Worm (Caenorhabditis elegans): Measurements from ENCODE around the gene M04D8.8.
A peak's percentile ranks its signal among the peaks of the same experiment; 100 is the strongest.

Gene M04D8.8

DNA sequence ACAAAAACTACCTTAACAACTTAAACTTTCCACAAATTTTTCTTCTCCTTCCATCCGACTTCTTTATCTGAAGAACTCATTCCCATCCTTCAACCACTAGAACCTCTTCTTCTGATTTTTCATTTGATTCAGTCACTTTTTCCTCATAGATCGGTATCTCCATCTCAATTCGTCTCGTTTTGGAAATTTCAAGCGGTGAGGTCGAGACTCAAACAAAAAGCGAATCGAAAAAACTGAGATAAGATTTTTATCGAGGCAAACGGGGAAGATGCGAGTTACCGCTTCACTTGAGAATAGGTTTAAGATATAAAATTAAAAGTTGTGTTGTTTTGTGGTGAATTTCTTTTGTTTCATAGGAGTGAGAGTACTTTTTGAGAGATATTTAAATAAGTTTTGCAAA is 42.7 kb upstream of the M04D8.8 start:
- TF ChIP-seq elt-1 (tag; optimal IDR thresholded peaks at IDR 0.05) (peak; percentile 98), elt-3 (tag; optimal IDR thresholded peaks at IDR 0.05) (no peak)

- no peak for TF ChIP-seq nhr-43 (tag; optimal IDR thresholded peaks at IDR 0.05; ENCODE audit: poor library complexity, severe bottlenecking)
- TF ChIP-seq ceh-28 (tag; optimal IDR thresholded peaks at IDR 0.05): no peak
- no peak for TF ChIP-seq fos-1 (tag; optimal IDR thresholded peaks at IDR 0.05)
- no peak for TF ChIP-seq skn-1 (tag; optimal IDR thresholded peaks at IDR 0.05)
- TF ChIP-seq fkh-10 (GFP tag; optimal IDR thresholded peaks at IDR 0.05): no peak
- TF ChIP-seq ztf-4 (tag; optimal IDR thresholded peaks at IDR 0.05): no peak
Observed at ce11 chrIII:9993535-9993934, 40.4 kb upstream of the M04D8.8 start, which contains the start of gene C05B5.4. TSS of gene C05B5.4 (plus strand) at chrIII:9993885.

DNA sequence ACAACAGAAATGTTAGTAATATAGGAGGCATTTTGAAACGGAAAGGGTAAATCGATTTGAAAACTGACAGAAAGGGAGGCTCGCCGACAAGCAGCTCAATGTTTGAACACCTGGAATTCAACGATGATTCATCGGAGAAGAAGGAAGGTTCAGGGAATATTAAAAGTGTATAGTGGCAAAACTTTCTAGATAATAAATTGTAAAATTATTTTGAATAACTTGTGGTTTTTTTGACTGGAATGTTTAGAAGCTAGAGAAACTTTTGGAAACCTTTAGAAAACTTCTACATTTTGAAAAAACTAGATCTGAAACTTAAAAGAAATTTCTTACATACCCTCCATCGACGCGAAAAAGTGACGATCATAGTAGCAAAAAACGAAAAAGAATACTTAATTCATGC is 36.1 kb upstream of the M04D8.8 start, which contains the start of gene pqn-8:
Gene pqn-8 (minus strand): TSS at position 101 of the 400 bp plus-strand sequence.
- no peak for TF ChIP-seq unc-39 (tag; optimal IDR thresholded peaks at IDR 0.05)
- TF ChIP-seq skn-1 (tag; optimal IDR thresholded peaks at IDR 0.05): no peak
- no peak for TF ChIP-seq nhr-67 (tag; optimal IDR thresholded peaks at IDR 0.05)

DNA sequence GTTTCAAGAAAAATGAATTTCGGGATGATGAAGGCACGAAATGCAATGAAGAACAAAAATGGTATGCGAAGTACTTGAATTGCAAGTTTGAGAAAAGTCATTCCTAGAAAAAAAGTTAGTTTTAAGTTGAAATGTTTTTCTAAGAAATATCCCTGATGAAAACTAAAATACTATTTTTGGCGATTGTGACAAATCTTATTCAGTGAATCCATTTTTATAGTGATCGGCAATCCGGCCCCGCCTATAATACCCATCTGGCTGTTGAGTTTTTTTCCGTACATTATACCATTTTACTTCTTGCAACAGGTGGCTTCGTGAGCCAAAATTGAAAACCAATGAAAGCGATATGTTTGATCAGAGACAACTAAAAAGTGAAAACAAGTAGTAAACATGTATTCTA is 34.7 kb upstream of the M04D8.8 start, which contains the start of gene C05B5.17:
Gene C05B5.17 (minus strand): TSS at position 101 of the 400 bp plus-strand sequence.
- TF ChIP-seq ama-1 (optimal IDR thresholded peaks at IDR 0.05): no peak
- no peak for TF ChIP-seq nhr-43 (tag; optimal IDR thresholded peaks at IDR 0.05; ENCODE audit: poor library complexity, severe bottlenecking)
- TF ChIP-seq nhr-237 (tag; optimal IDR thresholded peaks at IDR 0.05): no peak

DNA sequence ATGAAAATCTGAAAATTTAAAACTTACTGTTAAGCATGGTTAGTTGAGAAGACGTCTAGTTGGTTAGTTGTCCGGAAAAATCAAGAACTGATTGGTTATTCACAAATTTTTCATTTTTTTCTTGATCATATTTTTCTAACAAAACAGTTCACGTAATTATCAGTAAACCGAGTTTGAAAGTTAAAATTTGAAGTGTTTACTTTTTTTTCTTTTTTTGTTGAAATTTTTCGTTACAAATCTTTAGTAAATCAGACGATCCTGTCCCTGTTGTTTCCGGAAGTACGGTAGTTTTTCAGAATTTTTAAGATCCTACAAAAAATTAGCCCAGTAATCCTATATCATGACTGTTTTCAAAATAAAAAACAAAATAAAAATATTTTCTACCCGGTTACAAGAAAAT is 33.6 kb upstream of the M04D8.8 start, which contains the start of gene C05B5.2:
Gene C05B5.2 (minus strand): TSS at position 101 of the 400 bp plus-strand sequence.
- TF ChIP-seq unc-62 (GFP tag; optimal IDR thresholded peaks at IDR 0.05): no peak

ce11 chrIII:10001060-10001459 is 32.9 kb upstream of the M04D8.8 start, which contains the start of gene C05B5.5:
TSS of gene C05B5.5 (plus strand) at chrIII:10001360.
- TF ChIP-seq eor-1 (tag; optimal IDR thresholded peaks at IDR 0.05): no peak

ce11 chrIII:10004213-10004612 is 29.8 kb upstream of the M04D8.8 start, which contains the start of gene C05B5.11:
TSS of gene C05B5.11 (plus strand) at chrIII:10004513.
- no peak for TF ChIP-seq nhr-11 (tag; optimal IDR thresholded peaks at IDR 0.05)
- no peak for TF ChIP-seq jun-1 (tag; optimal IDR thresholded peaks at IDR 0.05)
- no peak for TF ChIP-seq daf-12 (tag; optimal IDR thresholded peaks at IDR 0.05)
- TF ChIP-seq nfya-1 (tag; optimal IDR thresholded peaks at IDR 0.05; ENCODE audit: insufficient read depth): no peak
- TF ChIP-seq nhr-237 (tag; optimal IDR thresholded peaks at IDR 0.05): no peak
- no peak for TF ChIP-seq hmg-11 (tag; optimal IDR thresholded peaks at IDR 0.05)
- no peak for TF ChIP-seq nhr-43 (tag; optimal IDR thresholded peaks at IDR 0.05; ENCODE audit: poor library complexity, severe bottlenecking)
- TF ChIP-seq nhr-25 (tag; optimal IDR thresholded peaks at IDR 0.05): no peak
- TF ChIP-seq sea-2 (GFP tag; optimal IDR thresholded peaks at IDR 0.05): no peak
- TF ChIP-seq nhr-12 (tag; optimal IDR thresholded peaks at IDR 0.05): no peak
- TF ChIP-seq lin-39 (tag; optimal IDR thresholded peaks at IDR 0.05): no peak
- no peak for TF ChIP-seq skn-1 (tag; optimal IDR thresholded peaks at IDR 0.05)
- no peak for TF ChIP-seq lin-15B (tag; optimal IDR thresholded peaks at IDR 0.05)
- no peak for TF ChIP-seq R02D3.7 (tag; optimal IDR thresholded peaks at IDR 0.05)
- no peak for TF ChIP-seq egl-5 (tag; optimal IDR thresholded peaks at IDR 0.05)
- TF ChIP-seq elt-2 (tag; optimal IDR thresholded peaks at IDR 0.05): no peak

DNA sequence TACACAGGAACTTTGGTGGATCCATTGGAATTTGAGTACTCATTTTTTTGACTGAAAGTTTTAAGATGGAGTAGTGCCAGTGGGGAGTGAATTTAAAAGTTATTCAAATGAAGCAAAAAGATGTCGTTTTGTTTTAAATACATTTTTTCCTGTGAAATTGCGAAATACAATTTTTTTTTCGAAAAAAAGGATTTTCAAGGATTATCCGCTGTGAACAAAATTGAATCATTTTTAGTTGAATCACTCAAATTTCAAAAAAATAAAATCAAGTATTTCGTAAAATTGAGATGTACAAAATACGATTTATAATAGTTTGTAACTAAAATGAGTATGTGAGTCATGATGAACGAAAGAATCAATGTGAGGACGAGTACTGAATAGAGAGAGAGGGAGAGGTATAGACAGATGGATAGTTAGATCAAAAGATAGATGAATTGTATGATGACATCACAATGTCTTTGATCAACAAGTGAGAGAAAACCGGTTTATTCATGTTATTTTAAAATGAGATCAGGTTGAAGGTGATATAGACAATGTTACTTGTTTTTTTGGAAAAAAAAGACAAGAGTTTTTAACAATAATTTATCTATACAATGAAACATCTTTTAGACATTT is 27.1 kb upstream of the M04D8.8 start, which contains the start of gene C05B5.8:
Gene C05B5.8 (minus strand): TSS at position 51 of the 615 bp plus-strand sequence.
- no peak for TF ChIP-seq skn-1 (tag; optimal IDR thresholded peaks at IDR 0.05)
- no peak for TF ChIP-seq ceh-82 (tag; optimal IDR thresholded peaks at IDR 0.05)
- TF ChIP-seq nhr-23 (tag; optimal IDR thresholded peaks at IDR 0.05): peak; percentile 73
- no peak for TF ChIP-seq egl-5 (tag; optimal IDR thresholded peaks at IDR 0.05)
- TF ChIP-seq elt-2 (tag; optimal IDR thresholded peaks at IDR 0.05): no peak
- TF ChIP-seq nhr-43 (tag; optimal IDR thresholded peaks at IDR 0.05; ENCODE audit: poor library complexity, severe bottlenecking): no peak
- TF ChIP-seq ZK546.5 (tag; optimal IDR thresholded peaks at IDR 0.05): no peak
- no peak for TF ChIP-seq elt-3 (tag; optimal IDR thresholded peaks at IDR 0.05)
- no peak for TF ChIP-seq ztf-11 (tag; optimal IDR thresholded peaks at IDR 0.05)
- TF ChIP-seq pha-4 (tag; optimal IDR thresholded peaks at IDR 0.05): no peak
- TF ChIP-seq ceh-28 (tag; optimal IDR thresholded peaks at IDR 0.05): peak; percentile 34
- peak; percentile 91 for TF ChIP-seq nhr-25 (tag; optimal IDR thresholded peaks at IDR 0.05)
- no peak for TF ChIP-seq nhr-237 (tag; optimal IDR thresholded peaks at IDR 0.05)
- TF ChIP-seq nhr-28 (tag; optimal IDR thresholded peaks at IDR 0.05): no peak
- TF ChIP-seq elt-1 (tag; optimal IDR thresholded peaks at IDR 0.05): peak; percentile 83
- TF ChIP-seq jun-1 (tag; optimal IDR thresholded peaks at IDR 0.05): no peak
